Fruit fly (Drosophila melanogaster) whole organism, wandering third instar larva: Measurements from ENCODE around the gene Nxf3.

Experiments
- Abd-B ChIP-seq: fragments of >200 bp; optimal IDR thresholded peaks from 2 replicates; lab custom pipeline; 2017; ENCODE audit warnings: missing biosample characterization, missing genetic modification characterization
- CG32264 ChIP-seq: fragments of 200-800 bp; sonication (Bioruptor generic); optimal IDR thresholded peaks from 2 replicates; lab custom pipeline; 2016; ENCODE audit warnings: missing biosample characterization, missing genetic modification characterization
- CG9705 ChIP-seq: fragments of 200-800 bp; sonication (Bioruptor generic); optimal IDR thresholded peaks from 2 replicates; lab custom pipeline; 2018; ENCODE audit warnings: missing biosample characterization, mild to moderate bottlenecking, missing genetic modification characterization
- CrebA ChIP-seq: fragments of 200-800 bp; sonication (Bioruptor generic); optimal IDR thresholded peaks from 2 replicates; lab custom pipeline; 2016; ENCODE audit warnings: missing biosample characterization, mild to moderate bottlenecking, missing genetic modification characterization, borderline replicate concordance
- Dfd ChIP-seq: fragments of >200 bp; optimal IDR thresholded peaks from 2 replicates; lab custom pipeline; 2017; ENCODE audit warnings: missing biosample characterization, missing genetic modification characterization
- Dif ChIP-seq: fragments of 200-275, 200-300 bp; sonication (Bioruptor generic); optimal IDR thresholded peaks from 2 replicates; lab custom pipeline; 2018; ENCODE audit warnings: missing biosample characterization, missing genetic modification characterization; ENCODE audit not compliant: partially characterized antibody
- GATAd ChIP-seq: sonication (Bioruptor generic); optimal IDR thresholded peaks from 2 replicates; lab custom pipeline; 2016; ENCODE audit warnings: missing biosample characterization, missing genetic modification characterization
- HLH106 ChIP-seq: fragments of 200-800 bp; optimal IDR thresholded peaks from 3 replicates; lab custom pipeline; 2019; ENCODE audit warnings: missing biosample characterization, mild to moderate bottlenecking, missing genetic modification characterization, moderate library complexity
- Hnf4 ChIP-seq: fragments of 200-800 bp; sonication (Bioruptor generic); optimal IDR thresholded peaks from 2 replicates; lab custom pipeline; 2016; ENCODE audit warnings: missing biosample characterization, mild to moderate bottlenecking, missing genetic modification characterization
- Hr78 ChIP-seq: fragments of >200 bp; optimal IDR thresholded peaks from 2 replicates; lab custom pipeline; 2017; ENCODE audit warnings: missing biosample characterization, missing genetic modification characterization
- Hr83 ChIP-seq: fragments of 200-300 bp; sonication (Bioruptor generic); optimal IDR thresholded peaks from 2 replicates; lab custom pipeline; 2016; ENCODE audit warnings: missing biosample characterization, mild to moderate bottlenecking, missing genetic modification characterization, moderate library complexity; ENCODE audit not compliant: poor library complexity, severe bottlenecking
- Jra ChIP-seq: sonication (Bioruptor generic); optimal IDR thresholded peaks from 2 replicates; lab custom pipeline; 2016; ENCODE audit warnings: missing biosample characterization, missing genetic modification characterization
- Mio ChIP-seq: sonication (Bioruptor generic); optimal IDR thresholded peaks from 2 replicates; lab custom pipeline; 2016; ENCODE audit warnings: missing biosample characterization, missing genetic modification characterization
- Myc ChIP-seq: fragments of >200 bp; optimal IDR thresholded peaks from 2 replicates; lab custom pipeline; 2017
- N ChIP-seq: fragments of >200 bp; optimal IDR thresholded peaks from 2 replicates; lab custom pipeline; 2018; ENCODE audit warnings: missing biosample characterization, missing external identifiers, missing genetic modification characterization
- OdsH ChIP-seq: fragments of 200-800 bp; sonication (Bioruptor generic); optimal IDR thresholded peaks from 2 replicates; lab custom pipeline; 2016; ENCODE audit warnings: missing biosample characterization, mild to moderate bottlenecking, missing genetic modification characterization
- Rel ChIP-seq, 2 experiments: fragments of 200-800 bp; sonication (Bioruptor generic) in 1 of 2; optimal IDR thresholded peaks; 2 replicates in 1 of 2; 3 replicates in 1 of 2; lab custom pipeline; 2016 to 2019; ENCODE audit warnings: mild to moderate bottlenecking in 2 of 2, missing biosample characterization in 2 of 2, missing genetic modification characterization in 2 of 2, moderate library complexity in 1 of 2
- Sp1 ChIP-seq: fragments of 200-800 bp; sonication (Bioruptor generic); optimal IDR thresholded peaks from 3 replicates; lab custom pipeline; 2019; ENCODE audit warnings: missing biosample characterization, mild to moderate bottlenecking, missing genetic modification characterization, moderate library complexity
- Vsx2 ChIP-seq: fragments of 200-300, 225-300 bp; sonication (Bioruptor generic); optimal IDR thresholded peaks from 2 replicates; lab custom pipeline; 2018; ENCODE audit warnings: missing biosample characterization, missing genetic modification characterization; ENCODE audit not compliant: partially characterized antibody
- br ChIP-seq: fragments of 200-800 bp; sonication (Bioruptor generic); optimal IDR thresholded peaks from 2 replicates; lab custom pipeline; 2016; ENCODE audit warnings: missing biosample characterization, missing genetic modification characterization
- brk ChIP-seq: fragments of 200-800 bp; sonication (Bioruptor generic); optimal IDR thresholded peaks from 2 replicates; lab custom pipeline; 2016; ENCODE audit warnings: missing biosample characterization, mild to moderate bottlenecking, missing genetic modification characterization
- dl ChIP-seq, 2 experiments: fragments of 175-275, 200-275 bp in 1 of 2; fragments of 200-275 bp in 1 of 2; sonication (Bioruptor generic); optimal IDR thresholded peaks; lab custom pipeline; 2018; ENCODE audit warnings: mild to moderate bottlenecking in 2 of 2, missing biosample characterization in 2 of 2, missing genetic modification characterization in 2 of 2, moderate library complexity in 2 of 2; ENCODE audit not compliant: partially characterized antibody in 2 of 2, insufficient read depth in 1 of 2
- dmrt93B ChIP-seq: fragments of 200-800 bp; sonication (Bioruptor generic); optimal IDR thresholded peaks from 2 replicates; lab custom pipeline; 2018; ENCODE audit warnings: missing biosample characterization, mild to moderate bottlenecking, missing genetic modification characterization
- dsf ChIP-seq: sonication (Bioruptor generic); optimal IDR thresholded peaks from 2 replicates; lab custom pipeline; 2016; ENCODE audit warnings: missing biosample characterization, missing genetic modification characterization, borderline replicate concordance
- ey ChIP-seq: fragments of 200-800 bp; sonication (Bioruptor generic); optimal IDR thresholded peaks from 2 replicates; lab custom pipeline; 2016; ENCODE audit warnings: missing biosample characterization, missing genetic modification characterization
- foxo ChIP-seq, 2 experiments: fragments of 200-800 bp; sonication (Bioruptor generic); optimal IDR thresholded peaks; 2 replicates in 1 of 2; 3 replicates in 1 of 2; lab custom pipeline; 2016 to 2017; ENCODE audit warnings: missing biosample characterization in 2 of 2, missing genetic modification characterization in 2 of 2
- fru ChIP-seq: fragments of 200-800 bp; sonication (Bioruptor generic); optimal IDR thresholded peaks from 3 replicates; lab custom pipeline; 2016; ENCODE audit warnings: missing biosample characterization, mild to moderate bottlenecking, missing genetic modification characterization
- h ChIP-seq: fragments of 200-800 bp; sonication (Bioruptor generic); optimal IDR thresholded peaks from 3 replicates; lab custom pipeline; 2016; ENCODE audit warnings: missing biosample characterization, mild to moderate bottlenecking, missing genetic modification characterization
- jim ChIP-seq: fragments of 175-275, 200-325 bp; sonication (Bioruptor generic); optimal IDR thresholded peaks from 2 replicates; lab custom pipeline; 2016; ENCODE audit warnings: missing biosample characterization, mild to moderate bottlenecking, missing genetic modification characterization
- lola ChIP-seq: fragments of >200 bp; optimal IDR thresholded peaks from 2 replicates; lab custom pipeline; 2017; ENCODE audit warnings: missing biosample characterization, missing genetic modification characterization
- pan ChIP-seq: fragments of >200 bp; optimal IDR thresholded peaks from 2 replicates; lab custom pipeline; 2017
- psq ChIP-seq: fragments of 200-800 bp; sonication (Bioruptor generic); optimal IDR thresholded peaks from 3 replicates; lab custom pipeline; 2017; ENCODE audit warnings: missing biosample characterization, mild to moderate bottlenecking, missing genetic modification characterization, moderate library complexity
- rgr ChIP-seq: fragments of 200-800 bp; sonication (Bioruptor generic); optimal IDR thresholded peaks from 3 replicates; lab custom pipeline; 2016; ENCODE audit warnings: missing biosample characterization, mild to moderate bottlenecking, missing genetic modification characterization
- sage ChIP-seq: fragments of 200-800 bp; sonication (Bioruptor generic); optimal IDR thresholded peaks from 2 replicates; lab custom pipeline; 2016; ENCODE audit warnings: missing biosample characterization, mild to moderate bottlenecking, missing genetic modification characterization
- sv ChIP-seq: fragments of 200-800 bp; sonication (Bioruptor generic); optimal IDR thresholded peaks from 3 replicates; lab custom pipeline; 2016; ENCODE audit warnings: missing biosample characterization, missing genetic modification characterization
- tai ChIP-seq: sonication (Bioruptor generic); optimal IDR thresholded peaks from 2 replicates; lab custom pipeline; 2016; ENCODE audit warnings: missing biosample characterization, missing genetic modification characterization
- usp ChIP-seq: fragments of >200 bp; optimal IDR thresholded peaks from 2 replicates; lab custom pipeline; 2017; ENCODE audit warnings: missing biosample characterization, missing genetic modification characterization
- woc ChIP-seq: sonication (Bioruptor generic); optimal IDR thresholded peaks from 2 replicates; lab custom pipeline; 2016; ENCODE audit warnings: missing biosample characterization, mild to moderate bottlenecking, missing genetic modification characterization

The Nxf3 gene

dm6 chr3L:14004963-14005458, 40.0 kb downstream of the Nxf3 start:
- TF ChIP-seq OdsH (GFP tag; lab: Kevin White, UChicago) (peak; percentile 99), lola (GFP tag; lab: Kevin White, UChicago) (no peak), Abd-B (GFP tag; lab: Kevin White, UChicago) (no peak), jim (GFP tag; lab: Kevin White, UChicago) (peak; percentile 41), woc (GFP tag; lab: Kevin White, UChicago) (peak; percentile 94), usp (no peak), rgr (GFP tag; lab: Kevin White, UChicago) (peak; percentile 99), ey (GFP tag; lab: Kevin White, UChicago) (peak; percentile 99), Hr83 (peak; percentile 89), Mio (GFP tag; lab: Kevin White, UChicago) (peak; percentile 90), Vsx2 (GFP tag; lab: Kevin White, UChicago) (no peak), HLH106 (peak; percentile 90), Jra (GFP tag; lab: Kevin White, UChicago) (no peak), Hr78 (GFP tag; lab: Kevin White, UChicago) (no peak), foxo (GFP tag; optimal IDR thresholded peaks at IDR 0.05; lab: Kevin White, UChicago) (peak; percentile 96 to 99), psq (GFP tag; lab: Kevin White, UChicago) (peak; percentile 97), N (GFP tag; lab: Kevin White, UChicago) (no peak), Dfd (no peak), Myc (no peak), CG32264 (GFP tag; lab: Kevin White, UChicago) (peak; percentile 98), Hnf4 (GFP tag; lab: Kevin White, UChicago) (no peak), brk (GFP tag; lab: Kevin White, UChicago) (no peak), Rel (GFP tag; optimal IDR thresholded peaks at IDR 0.05; lab: Kevin White, UChicago) (peak; percentile 91), Rel (tag; optimal IDR thresholded peaks at IDR 0.05; lab: Kevin White, UChicago) (peak; percentile 95), sv (peak; percentile 95), GATAd (no peak), dl (GFP tag; optimal IDR thresholded peaks at IDR 0.05; lab: Kevin White, UChicago; ENCODE audit: insufficient read depth in 1 of 2, partially characterized antibody in 2 of 2) (no peak), Sp1 (GFP tag; lab: Kevin White, UChicago) (peak; percentile 95), fru (GFP tag; lab: Kevin White, UChicago) (peak; percentile 99), sage (no peak), Dif (no peak), CrebA (GFP tag; lab: Kevin White, UChicago) (no peak), br (peak; percentile 99), CG9705 (GFP tag; lab: Kevin White, UChicago) (peak; percentile 82), dsf (GFP tag; lab: Kevin White, UChicago) (peak; percentile 75), tai (no peak), pan (lab: Kevin White, UChicago) (no peak), h (GFP tag; lab: Kevin White, UChicago) (peak; percentile 99), dmrt93B (GFP tag; lab: Kevin White, UChicago) (peak; percentile 96)

dm6 chr3L:14005627-14006287, 40.8 kb downstream of the Nxf3 start:
- no peak for TF ChIP-seq Abd-B (GFP tag; lab: Kevin White, UChicago)
- TF ChIP-seq Dfd, result no peak
- no peak for TF ChIP-seq rgr (GFP tag; lab: Kevin White, UChicago)
- TF ChIP-seq tai, result no peak
- no peak for TF ChIP-seq Myc
- TF ChIP-seq dsf (GFP tag; lab: Kevin White, UChicago), result no peak
- no peak for TF ChIP-seq h (GFP tag; lab: Kevin White, UChicago)
